Worm (Caenorhabditis elegans): Measurements from ENCODE around the gene glb-25.

DNA sequence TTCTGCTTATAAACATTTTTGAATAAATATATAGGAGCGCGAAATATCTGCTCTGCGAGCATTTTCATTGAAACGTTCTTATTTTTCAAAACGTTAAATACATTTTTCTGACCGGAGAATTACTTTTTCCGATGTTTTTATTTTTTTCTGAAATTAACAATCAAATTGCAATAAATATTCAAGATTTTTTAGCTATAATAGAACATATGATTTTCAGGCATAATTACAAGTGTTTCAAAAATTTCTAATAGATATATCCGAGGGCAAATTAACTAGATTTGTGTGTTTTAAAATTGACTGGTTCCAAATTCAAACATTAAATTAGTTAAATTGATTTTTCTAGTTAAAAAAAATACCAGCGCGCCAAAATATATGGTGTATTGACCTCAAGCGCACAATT is 40.9 kb downstream of the glb-25 start, which contains the start of gene T08B1.4:
- TF ChIP-seq tra-1 (GFP tag; IDR thresholded peaks at IDR 0.05) (no peak), daf-19 (GFP tag; conservative IDR thresholded peaks at IDR 0.05) (no peak), ztf-11 (tag; optimal IDR thresholded peaks at IDR 0.05) (no peak), nhr-77 (tag; optimal IDR thresholded peaks at IDR 0.05) (no peak), hlh-30 (tag; optimal IDR thresholded peaks at IDR 0.05; ENCODE audit: insufficient read depth) (no peak), ceh-62 (tag; optimal IDR thresholded peaks at IDR 0.05) (no peak), aly-2 (tag; optimal IDR thresholded peaks at IDR 0.05) (no peak), unc-39 (tag; optimal IDR thresholded peaks at IDR 0.05) (no peak), snpc-4 (tag; optimal IDR thresholded peaks at IDR 0.05) (no peak), dpl-1 (GFP tag; optimal IDR thresholded peaks at IDR 0.05) (no peak), ceh-28 (tag; optimal IDR thresholded peaks at IDR 0.05) (no peak)
